Worm (Caenorhabditis elegans) whole organism, L1 larva: ENCODE measurements around the gene sir-2.2.

Experiments
- Y116A8C.19 ChIP-seq: sonication (generic microtip); optimal IDR thresholded peaks from 2 replicates; lab custom pipeline; 2016; ENCODE audit warnings: missing compliant biosample characterization, missing genetic modification characterization, borderline replicate concordance
- elt-3 ChIP-seq, 6 experiments: fragments of 150-350 bp in 1 of 6; sonication (generic microtip); optimal IDR thresholded peaks; 2 replicates each; lab custom pipeline; 2017 to 2018; ENCODE audit warnings: missing biosample characterization in 6 of 6, missing genetic modification characterization in 6 of 6, inconsistent platforms in 1 of 6
- lsy-2 ChIP-seq, 2 experiments: fragments of 150-350 bp; optimal IDR thresholded peaks; 2 replicates each; lab custom pipeline; 2014; ENCODE audit warnings: missing biosample characterization in 2 of 2, missing genetic modification characterization in 2 of 2
- pqm-1 ChIP-seq: sonication (generic microtip); optimal IDR thresholded peaks from 3 replicates; lab custom pipeline; 2017; ENCODE audit warnings: missing biosample characterization, missing genetic modification characterization
- unc-30 ChIP-seq: sonication (generic microtip); optimal IDR thresholded peaks from 2 replicates; lab custom pipeline; 2017; ENCODE audit warnings: missing biosample characterization, missing genetic modification characterization

ce11 chrX:13306869-13307446 lies 20.9 kb upstream of the sir-2.2 start:
- peak; percentile 65 to 79 for TF ChIP-seq lsy-2 (tag; optimal IDR thresholded peaks at IDR 0.05; lab: Kevin White, UChicago)
- TF ChIP-seq elt-3 (tag; optimal IDR thresholded peaks at IDR 0.05; lab: Kevin White, UChicago): peak in 2 of 6 experiments; percentile 60 to 88
- no peak for TF ChIP-seq pqm-1 (tag; lab: Kevin White, UChicago)
- TF ChIP-seq unc-30: no peak
- TF ChIP-seq Y116A8C.19: no peak
